Fruit fly (Drosophila melanogaster): Measurements from ENCODE around the gene CG14662.
A peak's percentile ranks its signal among the peaks of the same experiment; 100 is the strongest.

The CG14662 gene

dm6 chr3R:4966246-4966937, 17.6 kb downstream of the CG14662 start:
- TF ChIP-seq stc (GFP tag; IDR thresholded peaks at IDR 0.05) (0 out of 2 replicates have a peak, but pooled peaks have one; percentile 12), sd (tag; optimal IDR thresholded peaks at IDR 0.05) (peak; percentile 11), abd-A (tag; optimal IDR thresholded peaks at IDR 0.05) (peak; percentile 43), oc (tag; optimal IDR thresholded peaks at IDR 0.05) (peak; percentile 41), CG15269 (tag; optimal IDR thresholded peaks at IDR 0.05) (peak; percentile 67), grn (GFP tag; optimal IDR thresholded peaks at IDR 0.05) (peak; percentile 60), Eip74EF (GFP tag; optimal IDR thresholded peaks at IDR 0.05) (peak in 1 of 2 experiments; percentile 90), en (GFP tag; optimal IDR thresholded peaks at IDR 0.05) (no peak), gcm (GFP tag; optimal IDR thresholded peaks at IDR 0.05) (no peak), crol (GFP tag; IDR thresholded peaks at IDR 0.05) (peak; percentile 26; the same call in 1 of the 2 replicates), z (GFP tag; IDR thresholded peaks at IDR 0.05) (peak; percentile 69; the same call in 1 of the 3 replicates), ftz-f1 (GFP tag; optimal IDR thresholded peaks at IDR 0.05) (peak; percentile 44), CG2199 (GFP tag; IDR thresholded peaks at IDR 0.05) (0 out of 3 replicates have a peak, but pooled peaks have one; percentile 14), chinmo (GFP tag; IDR thresholded peaks at IDR 0.05; ENCODE audit: partially characterized antibody) (peak; percentile 87; the same call in 3 of the 4 replicates), Awh (GFP tag; IDR thresholded peaks at IDR 0.05) (peak; percentile 33; the same call in 1 of the 2 replicates), mam (GFP tag; optimal IDR thresholded peaks at IDR 0.05) (no peak), vvl (GFP tag; IDR thresholded peaks at IDR 0.05) (peak; percentile 61; the same call in 1 of the 2 replicates), Xbp1 (GFP tag; optimal IDR thresholded peaks at IDR 0.05) (no peak)

dm6 chr3R:4965145-4965544, 18.9 kb downstream of the CG14662 start, which contains the start of gene Jhbp1:
Jhbp1 (plus strand) TSS chr3R:4965445.
- TF ChIP-seq CG13287 (GFP tag; IDR thresholded peaks at IDR 0.05; ENCODE audit: partially characterized antibody) (no peak), Asciz (GFP tag; optimal IDR thresholded peaks at IDR 0.05) (no peak), Neu2 (GFP tag; optimal IDR thresholded peaks at IDR 0.05; ENCODE audit: borderline replicate concordance) (no peak), CG15011 (GFP tag; optimal IDR thresholded peaks at IDR 0.05) (no peak), Pdp1 (GFP tag; optimal IDR thresholded peaks at IDR 0.05) (no peak), Kr (GFP tag; optimal IDR thresholded peaks at IDR 0.05) (no peak), chinmo (GFP tag; IDR thresholded peaks at IDR 0.05; ENCODE audit: partially characterized antibody) (peak; percentile 69; the same call in 1 of the 4 replicates), fd102C (GFP tag; optimal IDR thresholded peaks at IDR 0.05) (no peak), gcm (GFP tag; optimal IDR thresholded peaks at IDR 0.05) (peak; percentile 34), Dip3 (GFP tag; optimal IDR thresholded peaks at IDR 0.05) (no peak)

dm6 chr3R:4963917-4964316, 20.1 kb downstream of the CG14662 start:
- TF ChIP-seq Atf6 (GFP tag; IDR thresholded peaks at IDR 0.05) (no peak), D19B (GFP tag; optimal IDR thresholded peaks at IDR 0.05) (no peak), nerfin-2 (GFP tag; IDR thresholded peaks at IDR 0.05; ENCODE audit: partially characterized antibody) (0 out of 2 replicates have a peak, but pooled peaks have one; percentile 0), Fer2 (tag; optimal IDR thresholded peaks at IDR 0.05) (no peak), h (optimal IDR thresholded peaks at IDR 0.05) (no peak), eve (GFP tag; optimal IDR thresholded peaks at IDR 0.05) (peak in 1 of 2 experiments; percentile 4), CG3995 (GFP tag; optimal IDR thresholded peaks at IDR 0.05) (no peak), HLH54F (GFP tag; optimal IDR thresholded peaks at IDR 0.05) (no peak), zf30C (GFP tag; optimal IDR thresholded peaks at IDR 0.05) (peak; percentile 62), D (optimal IDR thresholded peaks at IDR 0.05) (no peak), D (GFP tag; optimal IDR thresholded peaks at IDR 0.05) (peak; percentile 21), CG2199 (GFP tag; IDR thresholded peaks at IDR 0.05) (0 out of 3 replicates have a peak, but pooled peaks have one; percentile 10), CG13894 (tag; optimal IDR thresholded peaks at IDR 0.05) (peak; percentile 31), CG15269 (tag; optimal IDR thresholded peaks at IDR 0.05) (no peak), cad (GFP tag; optimal IDR thresholded peaks at IDR 0.05) (peak; percentile 17), zen (tag; optimal IDR thresholded peaks at IDR 0.05) (peak; percentile 72), gcm (GFP tag; optimal IDR thresholded peaks at IDR 0.05) (peak; percentile 49)
